Fruit fly (Drosophila melanogaster) whole organism, embryonic: ENCODE data around the gene CG1635.

Experiments
- Abd-B ChIP-seq: fragments of 200-800 bp; sonication (Bioruptor generic); optimal IDR thresholded peaks from 2 replicates; lab custom pipeline; 2018; ENCODE audit warnings: missing biosample characterization, mild to moderate bottlenecking, missing genetic modification characterization, moderate library complexity
- B-H2 ChIP-seq: fragments of 200-800 bp; sonication (Bioruptor generic); optimal IDR thresholded peaks from 2 replicates; lab custom pipeline; 2018; ENCODE audit warnings: missing biosample characterization, mild to moderate bottlenecking, missing genetic modification characterization
- CG10543 ChIP-seq: fragments of 200-800 bp; sonication (Bioruptor generic); optimal IDR thresholded peaks from 3 replicates; lab custom pipeline; 2017; ENCODE audit warnings: missing biosample characterization, mild to moderate bottlenecking, missing genetic modification characterization, moderate library complexity
- CG10654 ChIP-seq: fragments of 200-800 bp; sonication (Bioruptor generic); optimal IDR thresholded peaks from 2 replicates; lab custom pipeline; 2016; ENCODE audit warnings: missing biosample characterization, missing genetic modification characterization
- CG11093 ChIP-seq: fragments of 200-800 bp; sonication (Bioruptor generic); IDR thresholded peaks from 3 replicates; pipeline ENCODE4 v1.3.6; 2022; ENCODE audit warnings: missing biosample characterization, missing genetic modification characterization
- CG11560 ChIP-seq: fragments of 200-800 bp; sonication (Bioruptor generic); IDR thresholded peaks from 3 replicates; pipeline ENCODE4 v1.3.6; 2022; ENCODE audit warnings: missing biosample characterization, missing genetic modification characterization
- CG11695 ChIP-seq: fragments of 200-800 bp; sonication (Bioruptor generic); IDR thresholded peaks from 3 replicates; pipeline ENCODE4 v1.3.6; 2022; ENCODE audit warnings: missing biosample characterization, missing genetic modification characterization
- CG12391 ChIP-seq: fragments of 200-800 bp; sonication (Bioruptor generic); optimal IDR thresholded peaks from 3 replicates; lab custom pipeline; 2018; ENCODE audit warnings: missing biosample characterization, mild to moderate bottlenecking, missing genetic modification characterization, moderate library complexity
- CG13424 ChIP-seq: fragments of 200-800 bp; sonication (Bioruptor generic); optimal IDR thresholded peaks from 2 replicates; lab custom pipeline; 2019; ENCODE audit warnings: missing biosample characterization, mild to moderate bottlenecking, missing genetic modification characterization, moderate library complexity
- CG13624 ChIP-seq: fragments of 200-800 bp; sonication (Bioruptor generic); optimal IDR thresholded peaks from 2 replicates; lab custom pipeline; 2016; ENCODE audit warnings: missing biosample characterization, missing genetic modification characterization
- CG15011 ChIP-seq: fragments of 200-800 bp; sonication (Bioruptor generic); optimal IDR thresholded peaks from 3 replicates; lab custom pipeline; 2018; ENCODE audit warnings: missing biosample characterization, mild to moderate bottlenecking, missing genetic modification characterization
- CG15479 ChIP-seq: fragments of 200-800 bp; sonication (Bioruptor generic); optimal IDR thresholded peaks from 3 replicates; lab custom pipeline; 2019; ENCODE audit warnings: missing biosample characterization, mild to moderate bottlenecking, missing genetic modification characterization, moderate library complexity
- CG1603 ChIP-seq: fragments of 200-800 bp; sonication (Bioruptor generic); optimal IDR thresholded peaks from 2 replicates; lab custom pipeline; 2019; ENCODE audit warnings: missing biosample characterization, mild to moderate bottlenecking, missing genetic modification characterization, moderate library complexity
- CG16779 ChIP-seq: fragments of 200-800 bp; sonication (Bioruptor generic); IDR thresholded peaks from 2 replicates; pipeline ENCODE4 v1.3.6; 2022; ENCODE audit warnings: missing biosample characterization, missing genetic modification characterization
- CG18011 ChIP-seq: fragments of 200-800 bp; sonication (Bioruptor generic); optimal IDR thresholded peaks from 2 replicates; lab custom pipeline; 2017; ENCODE audit warnings: missing biosample characterization, missing genetic modification characterization, mild to moderate bottlenecking, moderate library complexity, missing genotype
- CG1832 ChIP-seq: fragments of 200-800 bp; sonication (Bioruptor generic); optimal IDR thresholded peaks from 2 replicates; lab custom pipeline; 2017; ENCODE audit warnings: missing biosample characterization, mild to moderate bottlenecking, missing genetic modification characterization, inconsistent platforms
- CG32772 ChIP-seq: fragments of 200-800 bp; sonication (Bioruptor generic); IDR thresholded peaks from 2 replicates; pipeline ENCODE4 v1.3.6; 2022; ENCODE audit warnings: missing biosample characterization, missing genetic modification characterization
- CG33213 ChIP-seq: fragments of 200-800 bp; sonication (Bioruptor generic); optimal IDR thresholded peaks from 3 replicates; lab custom pipeline; 2016; ENCODE audit warnings: missing biosample characterization, missing genetic modification characterization
- CG3726 ChIP-seq: fragments of 200-800 bp; sonication (Bioruptor generic); IDR thresholded peaks from 3 replicates; pipeline ENCODE4, ENCODE4 v1.3.6; 2022; ENCODE audit warnings: missing biosample characterization, missing genetic modification characterization
- CG43689 ChIP-seq: fragments of 200-800 bp; sonication (Bioruptor generic); IDR thresholded peaks from 2 replicates; pipeline ENCODE4 v1.3.6; 2022; ENCODE audit warnings: missing biosample characterization, missing genetic modification characterization
- CG6683 ChIP-seq: fragments of 200-800 bp; sonication (Bioruptor generic); optimal IDR thresholded peaks from 2 replicates; lab custom pipeline; 2017; ENCODE audit warnings: missing biosample characterization, mild to moderate bottlenecking, missing genetic modification characterization, missing genetic modification reagents
- CG6689 ChIP-seq: fragments of 200-800 bp; sonication (Bioruptor generic); IDR thresholded peaks from 2 replicates; pipeline ENCODE4 v1.3.6; 2022; ENCODE audit warnings: missing biosample characterization, missing genetic modification characterization
- CG8765 ChIP-seq: fragments of 200-800 bp; sonication (Bioruptor generic); IDR thresholded peaks from 2 replicates; pipeline ENCODE4 v1.3.6; 2022; ENCODE audit warnings: missing biosample characterization, missing genetic modification characterization
- CHES-1-like ChIP-seq: fragments of 200-800 bp; sonication (Bioruptor generic); optimal IDR thresholded peaks from 2 replicates; lab custom pipeline; 2016; ENCODE audit warnings: missing biosample characterization, missing genetic modification characterization
- D ChIP-seq, 2 experiments: fragments of 200-800 bp in 1 of 2; fragments of >200 bp in 1 of 2; sonication (Bioruptor generic) in 1 of 2; optimal IDR thresholded peaks; 2 replicates in 1 of 2; 3 replicates in 1 of 2; lab custom pipeline; 2017; ENCODE audit warnings: mild to moderate bottlenecking in 1 of 2, missing biosample characterization in 1 of 2, missing genetic modification characterization in 1 of 2, missing genetic modification reagents in 1 of 2
- Drgx ChIP-seq: fragments of 200-800 bp; sonication (Bioruptor generic); IDR thresholded peaks from 2 replicates; pipeline ENCODE4 v1.3.6; 2022; ENCODE audit warnings: missing biosample characterization, missing genetic modification characterization
- E2f2 ChIP-seq: fragments of 200-800 bp; sonication (Bioruptor generic); IDR thresholded peaks from 2 replicates; pipeline ENCODE4 v1.3.6; 2022; ENCODE audit warnings: missing biosample characterization, missing genetic modification characterization
- Hr3 ChIP-seq: fragments of 200-800 bp; sonication (Bioruptor generic); optimal IDR thresholded peaks from 3 replicates; lab custom pipeline; 2016; ENCODE audit warnings: missing biosample characterization, missing genetic modification characterization
- NfI ChIP-seq: fragments of 200-800 bp; sonication (Bioruptor generic); optimal IDR thresholded peaks from 3 replicates; lab custom pipeline; 2018; ENCODE audit warnings: missing biosample characterization, mild to moderate bottlenecking, missing genetic modification characterization, moderate library complexity
- al ChIP-seq: fragments of 200-800 bp; sonication (Bioruptor generic); IDR thresholded peaks from 2 replicates; pipeline ENCODE4 v1.3.6; 2022; ENCODE audit warnings: missing biosample characterization, missing genetic modification characterization
- ato ChIP-seq: fragments of 200-800 bp; sonication (Bioruptor generic); IDR thresholded peaks from 2 replicates; pipeline ENCODE4 v1.3.6; 2022; ENCODE audit warnings: missing biosample characterization, missing genetic modification characterization; ENCODE audit not compliant: partially characterized antibody
- chm ChIP-seq: fragments of 200-800 bp; sonication (Bioruptor generic); IDR thresholded peaks from 2 replicates; pipeline ENCODE4 v1.3.6; 2022; ENCODE audit warnings: missing biosample characterization, missing genetic modification characterization
- da ChIP-seq: fragments of 200-800 bp; sonication (Bioruptor generic); optimal IDR thresholded peaks from 2 replicates; lab custom pipeline; 2016; ENCODE audit warnings: missing biosample characterization, missing genetic modification characterization
- dan ChIP-seq: fragments of 200-800 bp; sonication (Bioruptor generic); IDR thresholded peaks from 2 replicates; pipeline ENCODE4 v1.3.6; 2022; ENCODE audit warnings: missing biosample characterization, missing genetic modification characterization
- dati ChIP-seq: fragments of 200-800 bp; sonication (Bioruptor generic); IDR thresholded peaks from 2 replicates; pipeline ENCODE4 v1.3.6; 2022; ENCODE audit warnings: missing biosample characterization, missing genetic modification characterization
- dmrt99B ChIP-seq: fragments of 200-800 bp; sonication (Bioruptor generic); optimal IDR thresholded peaks from 2 replicates; lab custom pipeline; 2018; ENCODE audit warnings: missing biosample characterization, mild to moderate bottlenecking, missing genetic modification characterization, moderate library complexity
- dpn ChIP-seq, 2 experiments: fragments of 200-800 bp; sonication (Bioruptor generic); optimal IDR thresholded peaks; 3 replicates each; lab custom pipeline; 2016; ENCODE audit warnings: missing biosample characterization in 2 of 2, missing genetic modification characterization in 2 of 2
- gem ChIP-seq: fragments of 200-800 bp; sonication (Bioruptor generic); optimal IDR thresholded peaks from 2 replicates; lab custom pipeline; 2019; ENCODE audit warnings: missing biosample characterization, mild to moderate bottlenecking, missing genetic modification characterization, moderate library complexity
- hkb ChIP-seq, 2 experiments: fragments of 200-800 bp in 1 of 2; fragments of >200 bp in 1 of 2; sonication (Bioruptor generic) in 1 of 2; IDR thresholded peaks in 1 of 2; optimal IDR thresholded peaks in 1 of 2; 2 replicates each; pipeline versions ENCODE4 v1.3.6 to Lab custom; 2017 to 2022; ENCODE audit warnings: missing biosample characterization in 1 of 2, missing genetic modification characterization in 1 of 2
- nerfin-2 ChIP-seq: fragments of 200-800 bp; sonication (Bioruptor generic); IDR thresholded peaks from 2 replicates; pipeline ENCODE4 v1.3.6; 2022; ENCODE audit warnings: missing biosample characterization, missing genetic modification characterization; ENCODE audit not compliant: partially characterized antibody
- onecut ChIP-seq: fragments of 200-800 bp; sonication (Bioruptor generic); IDR thresholded peaks from 2 replicates; pipeline ENCODE4 v1.3.6; 2022; ENCODE audit warnings: missing biosample characterization, missing genetic modification characterization
- phol ChIP-seq: fragments of 200-800 bp; sonication (Bioruptor generic); optimal IDR thresholded peaks from 3 replicates; lab custom pipeline; 2018; ENCODE audit warnings: missing biosample characterization, mild to moderate bottlenecking, missing genetic modification characterization, moderate library complexity
- schlank ChIP-seq: fragments of 200-800 bp; sonication (Bioruptor generic); optimal IDR thresholded peaks from 2 replicates; lab custom pipeline; 2018; ENCODE audit warnings: missing biosample characterization, mild to moderate bottlenecking, missing genetic modification characterization
- slbo ChIP-seq: fragments of 200-800 bp; sonication (Bioruptor generic); IDR thresholded peaks from 2 replicates; pipeline ENCODE4 v1.3.6; 2022; ENCODE audit warnings: missing biosample characterization, missing genetic modification characterization
- yki ChIP-seq: fragments of >200 bp; optimal IDR thresholded peaks from 3 replicates; lab custom pipeline; 2018
- zen ChIP-seq: fragments of 200-800 bp; sonication (Bioruptor generic); optimal IDR thresholded peaks from 3 replicates; lab custom pipeline; 2018; ENCODE audit warnings: missing biosample characterization, mild to moderate bottlenecking, missing genetic modification characterization, moderate library complexity
- zen2 ChIP-seq: fragments of 200-800 bp; sonication (Bioruptor generic); IDR thresholded peaks from 3 replicates; pipeline ENCODE4 v1.3.6; 2022; ENCODE audit warnings: missing biosample characterization, missing genetic modification characterization; ENCODE audit not compliant: partially characterized antibody
- zfh1 ChIP-seq: fragments of 200-800 bp; sonication (Bioruptor generic); IDR thresholded peaks from 3 replicates; pipeline ENCODE4 v1.3.6; 2022; ENCODE audit warnings: missing biosample characterization, missing genetic modification characterization

The CG1635 gene

dm6 chr3R:31636501-31636900 is 48.0 kb downstream of the CG1635 start (continued):
- TF ChIP-seq hkb (optimal IDR thresholded peaks at IDR 0.05; lab: Kevin White, UChicago) (no peak), hkb (GFP tag; IDR thresholded peaks at IDR 0.05; lab: Robert Waterston, UW) (peak; percentile 45), CG11093 (no peak), CG10543 (GFP tag; lab: Kevin White, UChicago) (no peak), Drgx (GFP tag; lab: Robert Waterston, UW) (no peak), nerfin-2 (GFP tag; lab: Robert Waterston, UW) (no peak), phol (peak; percentile 13), CG11560 (tag; lab: Robert Waterston, UW) (no peak), CHES-1-like (GFP tag; lab: Kevin White, UChicago) (no peak), schlank (tag; lab: Kevin White, UChicago) (no peak), CG15011 (GFP tag; lab: Kevin White, UChicago) (no peak), CG13424 (tag; lab: Kevin White, UChicago) (peak; percentile 49), CG8765 (GFP tag; lab: Robert Waterston, UW) (no peak), onecut (GFP tag; lab: Robert Waterston, UW) (peak; percentile 23; the same call in 1 of the 2 replicates), al (no peak), gem (tag; lab: Kevin White, UChicago) (peak; percentile 51), CG32772 (no peak), CG12391 (tag; lab: Kevin White, UChicago) (peak; percentile 27), CG1603 (peak; percentile 36), CG6683 (GFP tag; lab: Kevin White, UChicago) (no peak), B-H2 (GFP tag; lab: Kevin White, UChicago) (peak; percentile 22), CG33213 (GFP tag; lab: Kevin White, UChicago) (no peak), Hr3 (no peak), Abd-B (GFP tag; lab: Kevin White, UChicago) (peak; percentile 2), zen2 (GFP tag; lab: Robert Waterston, UW) (no peak), CG1832 (GFP tag; lab: Kevin White, UChicago) (no peak), CG16779 (GFP tag; lab: Robert Waterston, UW) (no peak), dpn (GFP tag; optimal IDR thresholded peaks at IDR 0.05; lab: Kevin White, UChicago) (peak; percentile 43 to 44), CG10654 (GFP tag; lab: Kevin White, UChicago) (no peak), CG15479 (GFP tag; lab: Kevin White, UChicago) (no peak), ato (GFP tag; lab: Robert Waterston, UW) (no peak), zfh1 (GFP tag; lab: Robert Waterston, UW) (no peak), zen (tag; lab: Kevin White, UChicago) (peak; percentile 7), CG6689 (GFP tag; lab: Robert Waterston, UW) (no peak), D (optimal IDR thresholded peaks at IDR 0.05; lab: Kevin White, UChicago) (no peak), D (GFP tag; optimal IDR thresholded peaks at IDR 0.05; lab: Kevin White, UChicago) (no peak), dati (GFP tag; lab: Robert Waterston, UW) (no peak), CG13624 (GFP tag; lab: Kevin White, UChicago) (peak; percentile 4), dan (GFP tag; lab: Robert Waterston, UW) (no peak), CG18011 (GFP tag; lab: Kevin White, UChicago) (no peak), yki (no peak), da (GFP tag; lab: Kevin White, UChicago) (no peak), CG43689 (GFP tag; lab: Robert Waterston, UW) (no peak), dmrt99B (tag; lab: Kevin White, UChicago) (peak; percentile 32), slbo (GFP tag; lab: Robert Waterston, UW) (peak; percentile 72), CG3726 (no peak), NfI (peak; percentile 39), chm (GFP tag; lab: Robert Waterston, UW) (no peak; the same call in 1 of the 2 replicates), E2f2 (GFP tag; lab: Robert Waterston, UW) (no peak), CG11695 (no peak)
- TF ChIP-seq, all 482 proteins: peak for 128
